Worm (Caenorhabditis elegans): ENCODE results near the gene spig-1.

ce11 chrV:7005964-7006363, 45.6 kb upstream of the spig-1 start, which contains the start of gene spig-10:
- no peak for TF ChIP-seq dmd-4 (tag; optimal IDR thresholded peaks at IDR 0.05)
- TF ChIP-seq ztf-11 (tag; optimal IDR thresholded peaks at IDR 0.05): no peak
